Worm (Caenorhabditis elegans) whole organism, early embryonic: ENCODE data around the gene F01D5.5.

Experiments
- F13C5.2 ChIP-seq: sonication (generic microtip); optimal IDR thresholded peaks from 2 replicates; lab custom pipeline; 2017; ENCODE audit warnings: mild to moderate bottlenecking, missing genetic modification characterization, inconsistent platforms, missing compliant biosample characterization
- aly-1 ChIP-seq: sonication (generic microtip); optimal IDR thresholded peaks from 2 replicates; lab custom pipeline; 2016; ENCODE audit warnings: missing genetic modification characterization, missing compliant biosample characterization
- ama-1 ChIP-seq: fragments of 150-350 bp; optimal IDR thresholded peaks from 2 replicates; lab custom pipeline; 2014
- ceh-13 ChIP-seq: fragments of 200-800 bp; sonication (Bioruptor generic); optimal IDR thresholded peaks from 2 replicates; lab custom pipeline; 2018; ENCODE audit warnings: mild to moderate bottlenecking, missing genetic modification characterization, missing compliant biosample characterization
- ceh-36 ChIP-seq: sonication (generic microtip); optimal IDR thresholded peaks from 2 replicates; lab custom pipeline; 2016; ENCODE audit warnings: missing genetic modification characterization, inconsistent platforms, missing compliant biosample characterization
- flt-1 ChIP-seq: fragments of 200-800 bp; sonication (Bioruptor generic); IDR thresholded peaks from 2 replicates; pipeline ENCODE4 v1.3.6; 2022; ENCODE audit warnings: missing genetic modification characterization, missing compliant biosample characterization
- hmg-4 ChIP-seq: fragments of 200-800 bp; sonication (Bioruptor generic); optimal IDR thresholded peaks from 2 replicates; lab custom pipeline; 2018; ENCODE audit warnings: mild to moderate bottlenecking, missing genetic modification characterization, missing compliant biosample characterization
- hnd-1 ChIP-seq: sonication (generic microtip); optimal IDR thresholded peaks from 2 replicates; lab custom pipeline; 2016; ENCODE audit warnings: missing genetic modification characterization, missing compliant biosample characterization
- tbx-37 ChIP-seq: fragments of 200-800 bp; sonication (Bioruptor generic); conservative IDR thresholded peaks from 2 replicates; pipeline ENCODE4 v1.3.6; 2022; ENCODE audit warnings: missing genetic modification reagents, missing genetic modification characterization, missing compliant biosample characterization
- tra-4 ChIP-seq: sonication (generic microtip); optimal IDR thresholded peaks from 2 replicates; lab custom pipeline; 2017; ENCODE audit warnings: missing genetic modification characterization, missing compliant biosample characterization

DNA sequence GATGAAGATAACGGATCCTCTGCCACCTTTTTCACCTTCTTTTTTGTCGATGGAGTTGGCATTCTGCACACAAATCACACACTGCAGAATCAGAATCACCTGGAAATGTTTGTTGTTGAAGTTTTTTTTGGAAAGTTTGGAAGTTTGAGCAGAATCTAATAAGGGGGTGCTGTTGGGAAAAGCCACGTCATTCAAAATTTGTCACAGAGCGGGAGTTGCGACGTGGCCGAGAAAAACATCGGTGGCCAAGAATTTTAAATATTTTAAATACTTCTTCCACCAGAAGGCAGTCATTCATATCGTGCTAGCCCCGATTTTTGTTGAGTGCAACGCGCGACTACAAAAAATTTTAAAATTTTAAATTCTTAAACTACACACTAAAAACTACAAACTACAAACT lies 39.8 kb downstream of the F01D5.5 start, which contains the start of gene rpi-1:
- TF ChIP-seq F13C5.2 (tag; lab: Kevin White, UChicago), result no peak
- no peak for TF ChIP-seq ama-1
- no peak for TF ChIP-seq aly-1 (tag; lab: Kevin White, UChicago)
- TF ChIP-seq tbx-37 (GFP tag; lab: Robert Waterston, UW), result no peak
- no peak for TF ChIP-seq ceh-36 (tag; lab: Kevin White, UChicago)
- TF ChIP-seq hmg-4 (GFP tag; lab: Kevin White, UChicago), result no peak
- TF ChIP-seq flt-1, result no peak
- TF ChIP-seq hnd-1, result no peak
- no peak for TF ChIP-seq ceh-13 (GFP tag; lab: Kevin White, UChicago)
- no peak for TF ChIP-seq tra-4 (tag; lab: Kevin White, UChicago)
